Fruit fly (Drosophila melanogaster) whole organism: Measurements from ENCODE around the gene vnd.

Experiments used
- CG8478 ChIP-seq: fragments of >200 bp; optimal IDR thresholded peaks from 2 replicates; lab custom pipeline; 2018; ENCODE audit warnings: inconsistent platforms
- EcR ChIP-seq, 2 experiments: fragments of >200 bp; optimal IDR thresholded peaks; 2 replicates each; lab custom pipeline; 2017; ENCODE audit warnings: missing biosample characterization in 2 of 2, missing genetic modification characterization in 2 of 2, missing genetic modification reagents in 2 of 2

DNA sequence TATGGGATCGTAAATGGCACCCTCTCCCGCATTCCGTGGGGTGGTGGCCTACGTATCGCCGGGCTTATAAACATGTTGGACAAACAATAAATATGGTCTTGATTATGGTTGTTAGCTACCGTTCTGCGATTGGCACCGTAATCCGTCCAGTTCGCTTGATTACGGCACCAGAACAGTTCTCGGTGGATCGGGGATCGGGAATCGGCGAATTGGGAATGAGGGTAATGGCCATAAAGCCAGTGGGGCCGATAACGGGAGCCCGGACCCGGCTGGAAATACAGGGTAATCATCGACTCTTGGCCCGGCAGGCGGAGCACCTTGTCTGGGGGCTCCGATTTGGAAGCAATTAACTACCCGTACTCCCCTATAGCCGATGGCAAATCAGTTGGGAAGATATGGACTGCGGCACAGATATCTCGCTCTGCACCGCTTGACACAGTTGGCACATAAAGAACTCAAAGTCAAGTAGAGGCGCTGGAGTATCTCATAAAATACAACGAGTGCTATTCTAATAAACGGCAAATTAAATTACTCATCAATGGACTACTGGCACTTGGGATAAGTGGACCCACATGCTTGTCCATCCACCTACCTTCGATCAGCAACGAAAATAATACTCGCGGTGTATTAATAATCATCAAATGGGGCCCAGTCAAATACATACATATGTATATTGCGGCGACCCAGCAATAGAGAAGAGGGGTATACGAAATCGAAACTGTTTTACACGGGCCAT is 16.6 kb downstream of the vnd start:
- TF ChIP-seq CG8478 (no peak), EcR (GFP tag; optimal IDR thresholded peaks at IDR 0.05; lab: Kevin White, UChicago) (no peak)
